Fruit fly (Drosophila melanogaster): ENCODE results near the gene Cyp4d20.

Cyp4d20 gene

dm6 chr3L:2462017-2462416, 16.2 kb downstream of the Cyp4d20 start:
- no peak for TF ChIP-seq woc (GFP tag; optimal IDR thresholded peaks at IDR 0.05)
- TF ChIP-seq dl (GFP tag; optimal IDR thresholded peaks at IDR 0.05; ENCODE audit: insufficient read depth in 1 of 2, partially characterized antibody in 2 of 2) = no peak
- TF ChIP-seq dmrt93B (GFP tag; optimal IDR thresholded peaks at IDR 0.05) = no peak
- no peak for TF ChIP-seq h (GFP tag; optimal IDR thresholded peaks at IDR 0.05)
- TF ChIP-seq lola (GFP tag; optimal IDR thresholded peaks at IDR 0.05) = no peak
- no peak for TF ChIP-seq HLH106 (tag; optimal IDR thresholded peaks at IDR 0.05)
- TF ChIP-seq tai (GFP tag; optimal IDR thresholded peaks at IDR 0.05) = no peak

DNA sequence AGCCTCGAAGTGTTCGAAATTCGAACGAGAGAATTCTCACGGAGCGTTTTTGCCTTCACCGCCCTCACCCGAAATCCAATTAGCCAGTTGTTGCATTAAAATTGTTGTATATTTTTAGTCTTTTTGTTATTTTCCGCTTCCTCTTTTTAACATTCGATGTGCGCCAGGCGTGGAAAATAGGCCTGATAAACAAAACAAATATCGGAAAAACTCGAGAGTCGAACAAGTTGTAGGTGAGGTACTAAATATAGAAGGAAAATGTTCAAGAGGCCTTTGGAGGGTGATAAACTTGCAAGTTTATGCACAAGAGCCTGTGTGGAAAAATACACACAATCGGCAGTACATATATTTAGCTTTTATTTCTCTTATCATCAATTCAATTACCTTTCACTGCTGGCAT, 19.5 kb downstream of the Cyp4d20 start:
- TF ChIP-seq Abd-B (GFP tag; optimal IDR thresholded peaks at IDR 0.05) (no peak), sage (GFP tag; optimal IDR thresholded peaks at IDR 0.05) (no peak), woc (GFP tag; optimal IDR thresholded peaks at IDR 0.05) (no peak), Myc (optimal IDR thresholded peaks at IDR 0.05) (no peak), Hr83 (GFP tag; optimal IDR thresholded peaks at IDR 0.05; ENCODE audit: poor library complexity, severe bottlenecking) (no peak), Dfd (GFP tag; optimal IDR thresholded peaks at IDR 0.05) (no peak), jim (GFP tag; optimal IDR thresholded peaks at IDR 0.05) (no peak), br (GFP tag; optimal IDR thresholded peaks at IDR 0.05) (no peak), N (GFP tag; optimal IDR thresholded peaks at IDR 0.05) (no peak)

DNA sequence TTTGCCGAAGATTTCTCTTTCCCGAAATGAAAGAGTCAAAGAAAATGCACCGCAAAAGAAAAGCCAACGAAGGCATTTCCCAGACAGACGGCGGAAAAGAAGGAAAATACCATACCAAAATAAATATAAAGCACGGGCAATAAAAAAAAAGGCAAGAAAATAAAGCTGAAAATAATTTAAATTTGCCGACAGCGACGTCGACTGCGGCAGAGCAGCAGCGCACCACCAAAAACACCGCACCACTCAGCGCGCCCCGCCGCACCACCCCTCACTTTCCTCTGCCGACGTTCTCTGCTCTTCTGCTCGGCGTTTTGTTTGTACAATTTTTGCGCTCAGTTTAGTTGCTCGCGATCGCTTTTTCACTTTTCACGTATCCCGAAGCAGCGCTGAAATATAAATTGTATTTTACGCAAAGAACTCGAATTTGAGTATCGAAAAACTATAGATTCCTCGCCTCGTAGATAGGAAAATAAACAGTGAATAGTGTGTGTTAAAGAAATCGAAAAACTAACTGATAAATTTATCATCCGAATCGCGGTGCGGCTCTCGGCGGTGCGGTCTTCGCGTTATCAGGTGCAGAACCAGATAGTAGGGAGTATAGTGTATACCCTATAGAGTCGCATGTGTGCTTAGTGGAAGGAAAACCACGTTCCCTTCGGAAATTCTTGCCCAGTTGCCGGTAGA, 20.5 kb downstream of the Cyp4d20 start:
- TF ChIP-seq Hr78 (GFP tag; optimal IDR thresholded peaks at IDR 0.05) = no peak
- TF ChIP-seq psq (GFP tag; optimal IDR thresholded peaks at IDR 0.05) = peak; percentile 36
- no peak for TF ChIP-seq brk (GFP tag; optimal IDR thresholded peaks at IDR 0.05)
- peak; percentile 6 for TF ChIP-seq Dif (GFP tag; optimal IDR thresholded peaks at IDR 0.05; ENCODE audit: partially characterized antibody)

DNA sequence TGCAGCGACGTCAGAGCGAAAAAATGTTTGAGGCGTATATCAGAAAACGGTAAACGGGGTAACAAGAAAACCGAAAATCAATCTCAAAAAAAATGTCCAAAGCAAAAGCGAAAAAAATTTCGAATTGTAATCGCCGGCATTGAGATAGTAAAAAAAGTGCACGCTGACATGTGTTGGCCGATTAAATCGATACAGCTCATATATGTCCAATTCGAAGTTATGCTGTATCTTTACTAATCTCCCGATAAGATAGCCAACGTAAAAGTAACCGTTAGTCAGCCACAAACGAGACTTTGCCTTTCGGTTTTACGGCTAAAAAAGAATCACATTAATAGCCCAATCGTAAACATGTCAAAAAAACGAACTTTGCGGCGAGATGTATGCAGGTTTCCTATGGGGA, 21.4 kb downstream of the Cyp4d20 start:
- no peak for TF ChIP-seq CG32264 (GFP tag; optimal IDR thresholded peaks at IDR 0.05)

DNA sequence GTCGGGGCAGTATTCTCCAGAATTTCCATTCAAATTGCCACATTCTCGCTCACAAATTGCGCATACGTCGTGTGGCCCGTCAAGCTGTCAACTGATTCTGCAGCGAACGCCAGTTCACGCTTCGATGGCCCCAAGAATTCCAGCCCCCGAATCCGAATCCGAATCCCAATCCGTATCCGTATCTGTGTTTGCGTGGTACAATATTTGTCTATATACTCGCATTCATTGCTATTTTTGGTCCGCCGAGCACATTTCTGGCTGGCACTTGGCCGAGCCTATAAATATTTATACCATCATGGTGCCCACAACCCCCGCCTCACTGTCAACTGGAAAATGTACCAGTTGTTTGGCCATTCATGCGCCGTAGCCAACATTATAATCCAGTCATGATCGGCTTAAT, 32.0 kb downstream of the Cyp4d20 start:
- TF ChIP-seq sage (GFP tag; optimal IDR thresholded peaks at IDR 0.05) (no peak), dl (GFP tag; optimal IDR thresholded peaks at IDR 0.05; ENCODE audit: insufficient read depth in 1 of 2, partially characterized antibody in 2 of 2) (no peak), lola (GFP tag; optimal IDR thresholded peaks at IDR 0.05) (no peak), Hnf4 (GFP tag; optimal IDR thresholded peaks at IDR 0.05) (no peak), Abd-B (GFP tag; optimal IDR thresholded peaks at IDR 0.05) (no peak), sv (GFP tag; optimal IDR thresholded peaks at IDR 0.05) (no peak), Hr83 (GFP tag; optimal IDR thresholded peaks at IDR 0.05; ENCODE audit: poor library complexity, severe bottlenecking) (no peak), OdsH (GFP tag; optimal IDR thresholded peaks at IDR 0.05) (no peak), br (GFP tag; optimal IDR thresholded peaks at IDR 0.05) (no peak), Jra (GFP tag; optimal IDR thresholded peaks at IDR 0.05) (no peak), fru (GFP tag; optimal IDR thresholded peaks at IDR 0.05) (no peak), CrebA (GFP tag; optimal IDR thresholded peaks at IDR 0.05; ENCODE audit: borderline replicate concordance) (no peak), Dif (GFP tag; optimal IDR thresholded peaks at IDR 0.05; ENCODE audit: partially characterized antibody) (no peak), ey (GFP tag; optimal IDR thresholded peaks at IDR 0.05) (no peak), Myc (optimal IDR thresholded peaks at IDR 0.05) (no peak), GATAd (GFP tag; optimal IDR thresholded peaks at IDR 0.05) (no peak), CG32264 (GFP tag; optimal IDR thresholded peaks at IDR 0.05) (no peak)

DNA sequence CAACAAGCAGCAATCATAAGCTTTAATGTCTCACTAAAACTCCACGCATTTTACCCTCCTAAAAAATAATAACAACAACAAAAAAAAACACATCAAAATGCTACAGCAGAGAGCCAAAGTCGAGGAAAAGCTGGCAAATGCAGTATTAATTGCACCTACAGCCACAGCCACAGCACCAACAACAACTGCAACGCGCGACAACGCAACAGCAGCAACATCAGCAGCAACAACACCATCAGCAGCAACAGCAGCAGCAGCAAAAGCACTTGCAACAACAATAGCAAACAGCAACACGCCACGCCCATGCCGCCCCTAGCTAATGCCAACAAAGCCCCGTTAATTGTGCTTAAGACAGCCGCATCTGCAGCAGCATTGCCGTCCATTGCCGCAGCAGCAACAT, 35.9 kb downstream of the Cyp4d20 start:
- TF ChIP-seq Sp1 (GFP tag; optimal IDR thresholded peaks at IDR 0.05) (no peak), ey (GFP tag; optimal IDR thresholded peaks at IDR 0.05) (no peak), Dfd (GFP tag; optimal IDR thresholded peaks at IDR 0.05) (peak; percentile 94)
